Worm (Caenorhabditis elegans) whole organism, late embryonic: ENCODE data around the gene cblc-1.

ENCODE experiments used
- ama-1 ChIP-seq: fragments of 150-350 bp; optimal IDR thresholded peaks from 2 replicates; lab custom pipeline; 2014
- ceh-24 ChIP-seq: sonication (generic microtip); optimal IDR thresholded peaks from 2 replicates; lab custom pipeline; 2016; ENCODE audit warnings: mild to moderate bottlenecking, missing genetic modification characterization, missing compliant biosample characterization
- ceh-34 ChIP-seq: sonication (generic microtip); optimal IDR thresholded peaks from 2 replicates; lab custom pipeline; 2016; ENCODE audit warnings: mild to moderate bottlenecking, missing genetic modification characterization, missing compliant biosample characterization
- ceh-9 ChIP-seq: sonication (generic microtip); optimal IDR thresholded peaks from 2 replicates; lab custom pipeline; 2016; ENCODE audit warnings: mild to moderate bottlenecking, missing genetic modification characterization, inconsistent platforms, missing compliant biosample characterization
- lim-6 ChIP-seq: sonication (generic microtip); optimal IDR thresholded peaks from 2 replicates; lab custom pipeline; 2016; ENCODE audit warnings: missing genetic modification characterization, missing compliant biosample characterization
- nhr-11 ChIP-seq: fragments of 150-350 bp; optimal IDR thresholded peaks from 2 replicates; lab custom pipeline; 2014; ENCODE audit warnings: missing biosample characterization, missing genetic modification characterization
- pha-4 ChIP-seq: fragments of 150-350 bp; optimal IDR thresholded peaks from 2 replicates; lab custom pipeline; 2018; ENCODE audit warnings: missing biosample characterization, missing genetic modification reagents, missing genetic modification characterization

DNA sequence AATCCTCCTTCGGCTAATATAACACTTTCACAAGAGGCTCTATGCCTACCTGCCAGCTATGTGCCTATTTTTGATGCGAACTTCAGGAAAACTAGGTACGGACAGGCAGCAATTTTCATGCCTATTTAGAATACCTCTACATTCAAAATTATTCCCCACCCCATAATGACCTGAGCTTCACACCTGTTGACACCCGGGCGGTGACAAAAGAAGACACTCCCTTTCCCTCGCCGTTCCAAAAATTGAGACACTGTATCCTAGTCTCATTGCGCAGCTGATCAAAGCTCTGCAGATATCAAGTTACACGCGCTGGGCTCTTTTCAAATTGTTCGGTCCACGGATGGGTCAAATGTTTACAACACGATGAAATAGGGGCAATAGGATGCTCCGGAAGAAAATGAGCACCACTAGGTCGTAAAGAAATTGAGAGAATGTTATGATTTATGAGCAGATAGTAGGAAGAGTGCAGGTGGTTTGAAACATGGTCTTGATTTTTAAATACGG is 33.5 kb upstream of the cblc-1 start:
- TF ChIP-seq lim-6 (no peak), nhr-11 (no peak), ceh-9 (tag; lab: Kevin White, UChicago) (no peak), pha-4 (tag; lab: Kevin White, UChicago) (no peak), ama-1 (lab: Kevin White, UChicago) (no peak), ceh-24 (tag; lab: Kevin White, UChicago) (no peak), ceh-34 (tag; lab: Kevin White, UChicago) (peak; percentile 93)
